Worm (Caenorhabditis elegans) whole organism, L2 larva: ENCODE results near the gene F17E9.4.

ENCODE experiments used
- Y55F3AM.14 ChIP-seq: fragments of 200-800 bp; sonication (Bioruptor generic); optimal IDR thresholded peaks from 2 replicates; lab custom pipeline; 2018; ENCODE audit warnings: mild to moderate bottlenecking, missing genetic modification characterization, missing compliant biosample characterization
- ZK546.5 ChIP-seq: sonication (generic microtip); optimal IDR thresholded peaks from 2 replicates; lab custom pipeline; 2017; ENCODE audit warnings: missing biosample characterization, missing genetic modification characterization
- alr-1 ChIP-seq: fragments of 150-350 bp; optimal IDR thresholded peaks from 2 replicates; lab custom pipeline; 2014; ENCODE audit warnings: missing biosample characterization, missing genetic modification characterization
- ama-1 ChIP-seq: fragments of 150-350 bp; optimal IDR thresholded peaks from 2 replicates; lab custom pipeline; 2018; ENCODE audit warnings: inconsistent platforms
- elt-1 ChIP-seq: fragments of 150-350 bp; optimal IDR thresholded peaks from 2 replicates; lab custom pipeline; 2014; ENCODE audit warnings: missing biosample characterization, missing genetic modification characterization
- fos-1 ChIP-seq: fragments of 150-350 bp; optimal IDR thresholded peaks from 2 replicates; lab custom pipeline; 2014; ENCODE audit warnings: missing biosample characterization, missing genetic modification characterization
- mab-5 ChIP-seq: fragments of 150-350 bp; optimal IDR thresholded peaks from 2 replicates; lab custom pipeline; 2014; ENCODE audit warnings: missing biosample characterization, missing genetic modification characterization
- mdl-1 ChIP-seq, 2 experiments: fragments of 150-350 bp in 1 of 2; sonication (generic microtip) in 1 of 2; optimal IDR thresholded peaks; 2 replicates each; lab custom pipeline; 2017; ENCODE audit warnings: missing biosample characterization in 2 of 2, missing genetic modification characterization in 2 of 2
- nhr-25 ChIP-seq: fragments of 150-350 bp; sonication (generic microtip); optimal IDR thresholded peaks from 3 replicates; lab custom pipeline; 2014; ENCODE audit warnings: missing biosample characterization, missing genetic modification characterization
- snpc-4 ChIP-seq: fragments of 150-350 bp; optimal IDR thresholded peaks from 2 replicates; lab custom pipeline; 2014; ENCODE audit warnings: missing biosample characterization, missing genetic modification characterization
- unc-62 ChIP-seq: fragments of 150-350 bp; optimal IDR thresholded peaks from 2 replicates; lab custom pipeline; 2014; ENCODE audit warnings: missing biosample characterization, missing genetic modification reagents, missing genetic modification characterization

DNA sequence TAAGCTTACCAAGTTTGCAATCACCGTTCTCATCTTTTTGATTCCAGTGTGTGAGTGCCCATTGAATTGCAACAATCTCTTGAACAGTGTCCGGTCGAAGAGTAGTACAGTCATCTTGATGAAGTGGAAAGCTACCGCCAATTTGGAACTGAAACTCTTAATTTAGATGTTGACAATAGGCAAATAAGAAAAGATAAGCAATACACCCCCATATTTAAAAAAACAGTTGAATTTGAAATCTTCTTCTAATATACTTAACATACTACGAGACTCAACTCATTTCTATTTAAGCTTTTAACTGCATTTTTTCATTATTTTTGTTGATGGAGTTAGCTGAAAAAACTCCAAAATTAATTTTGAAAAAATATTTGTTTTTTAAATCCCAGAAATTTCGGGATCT is 36.1 kb upstream of the F17E9.4 start:
- TF ChIP-seq Y55F3AM.14 (GFP tag; lab: Kevin White, UChicago) (no peak), nhr-25 (tag; lab: Kevin White, UChicago) (no peak), unc-62 (GFP tag; lab: Kevin White, UChicago) (no peak), fos-1 (tag; lab: Kevin White, UChicago) (no peak), snpc-4 (tag; lab: Kevin White, UChicago) (no peak), ZK546.5 (tag; lab: Kevin White, UChicago) (no peak), ama-1 (no peak), mab-5 (tag; lab: Kevin White, UChicago) (no peak), mdl-1 (tag; optimal IDR thresholded peaks at IDR 0.05; lab: Kevin White, UChicago) (no peak), alr-1 (tag; lab: Kevin White, UChicago) (no peak), elt-1 (tag; lab: Kevin White, UChicago) (no peak)
